Worm (Caenorhabditis elegans): ENCODE results near the gene pqn-35.
A peak's percentile ranks its signal among the peaks of the same experiment; 100 is the strongest.

Gene pqn-35

DNA sequence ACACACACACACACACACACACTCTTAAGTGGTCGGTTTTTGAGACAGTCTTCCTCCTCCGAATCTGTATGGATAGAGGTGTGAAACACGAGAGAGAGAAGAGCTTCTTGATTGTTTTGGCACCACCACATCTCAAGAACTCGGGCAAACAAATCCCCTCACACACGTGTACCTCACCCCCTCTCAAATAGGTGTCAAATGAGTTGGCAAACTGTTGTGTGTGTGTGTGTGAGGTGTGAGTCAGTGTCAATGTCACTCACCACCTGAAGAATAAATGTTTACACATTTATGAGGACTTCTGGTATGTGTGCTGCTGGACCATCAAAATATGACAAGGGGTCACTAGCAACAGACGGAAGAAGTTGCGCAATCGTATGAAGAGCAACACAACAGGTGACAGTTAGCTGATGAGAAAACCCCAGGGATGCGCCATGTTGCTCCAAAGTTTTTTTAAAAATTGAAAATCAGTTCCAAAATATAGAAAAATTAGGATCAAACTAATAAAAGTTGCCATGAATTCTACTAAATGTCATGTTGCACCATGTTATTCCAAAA, 32.8 kb upstream of the pqn-35 start:
- no peak for TF ChIP-seq ceh-16 (tag; optimal IDR thresholded peaks at IDR 0.05)
- peak; percentile 77 for TF ChIP-seq pha-4 (tag; optimal IDR thresholded peaks at IDR 0.05)

DNA sequence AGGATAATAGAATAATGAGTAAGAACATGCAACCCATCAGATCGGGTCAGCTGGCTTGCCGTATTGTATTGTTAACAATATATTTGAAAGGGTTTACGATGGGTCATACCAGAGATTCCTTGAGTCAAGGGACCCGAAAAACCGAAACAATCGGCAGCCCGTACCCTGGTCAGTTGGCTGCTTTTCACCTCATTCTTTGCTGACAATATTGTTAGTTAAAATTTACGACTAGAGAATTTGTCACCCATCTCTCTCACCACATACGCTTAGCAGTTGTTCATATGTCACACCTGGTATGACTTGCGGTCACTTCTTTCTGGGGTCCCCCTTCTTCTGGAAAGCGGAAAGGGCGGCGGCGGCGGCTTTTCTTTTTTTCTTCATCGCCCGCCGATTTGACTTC, 31.7 kb upstream of the pqn-35 start:
- TF ChIP-seq pha-4 (tag; optimal IDR thresholded peaks at IDR 0.05), result no peak
- no peak for TF ChIP-seq sea-2 (GFP tag; optimal IDR thresholded peaks at IDR 0.05)
- TF ChIP-seq skn-1 (tag; optimal IDR thresholded peaks at IDR 0.05), result no peak
- TF ChIP-seq tbx-2 (tag; optimal IDR thresholded peaks at IDR 0.05), result no peak
- no peak for TF ChIP-seq nhr-43 (tag; optimal IDR thresholded peaks at IDR 0.05; ENCODE audit: poor library complexity, severe bottlenecking)
- TF ChIP-seq unc-39 (tag; optimal IDR thresholded peaks at IDR 0.05), result no peak
- no peak for TF ChIP-seq lsy-12 (tag; optimal IDR thresholded peaks at IDR 0.05)
- TF ChIP-seq lin-15B (tag; optimal IDR thresholded peaks at IDR 0.05), result no peak
- no peak for TF ChIP-seq R02D3.7 (tag; optimal IDR thresholded peaks at IDR 0.05)
- TF ChIP-seq zag-1 (tag; optimal IDR thresholded peaks at IDR 0.05), result no peak
- no peak for TF ChIP-seq elt-3 (tag; optimal IDR thresholded peaks at IDR 0.05)

ce11 chrII:4583203-4583912, 29.4 kb upstream of the pqn-35 start:
- TF ChIP-seq ceh-28 (tag; optimal IDR thresholded peaks at IDR 0.05), result no peak
- no peak for TF ChIP-seq nhr-43 (tag; optimal IDR thresholded peaks at IDR 0.05; ENCODE audit: poor library complexity, severe bottlenecking)
- no peak for TF ChIP-seq fkh-10 (GFP tag; optimal IDR thresholded peaks at IDR 0.05)
- TF ChIP-seq ceh-82 (tag; optimal IDR thresholded peaks at IDR 0.05), result no peak
- TF ChIP-seq eor-1 (tag; optimal IDR thresholded peaks at IDR 0.05), result no peak
- no peak for TF ChIP-seq lin-15B (tag; optimal IDR thresholded peaks at IDR 0.05)
- peak; percentile 83 for TF ChIP-seq elt-1 (tag; optimal IDR thresholded peaks at IDR 0.05)
- TF ChIP-seq fos-1 (tag; optimal IDR thresholded peaks at IDR 0.05), result no peak

- TF ChIP-seq aly-2 (tag; optimal IDR thresholded peaks at IDR 0.05), result no peak
- TF ChIP-seq snpc-4 (tag; optimal IDR thresholded peaks at IDR 0.05), result no peak
- no peak for TF ChIP-seq daf-12 (tag; optimal IDR thresholded peaks at IDR 0.05)
- no peak for TF ChIP-seq egl-27 (tag; optimal IDR thresholded peaks at IDR 0.05)
- TF ChIP-seq nhr-67 (tag; optimal IDR thresholded peaks at IDR 0.05), result no peak
These were observed 28.5 kb upstream of the pqn-35 start for ce11 chrII:4584313-4584712.

DNA sequence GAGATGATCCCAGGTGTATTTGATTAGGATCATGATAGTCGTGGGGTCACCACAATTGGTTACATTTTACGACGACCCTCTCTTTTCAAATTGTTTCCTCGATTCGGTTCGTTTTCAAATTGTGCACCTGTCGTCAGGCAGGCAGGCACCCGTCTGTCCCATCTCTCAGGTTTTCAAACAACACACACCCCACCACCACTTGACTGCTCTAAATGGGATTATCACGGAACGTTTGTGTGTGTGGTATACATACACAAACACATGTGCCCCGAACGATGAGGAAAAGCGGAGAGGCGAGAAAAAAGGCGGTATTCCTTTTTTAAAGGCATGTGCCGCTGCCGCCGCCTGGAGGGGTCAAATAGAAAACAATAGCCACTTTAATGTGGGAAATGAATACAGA, 27.5 kb upstream of the pqn-35 start:
- no peak for TF ChIP-seq nhr-28 (tag; optimal IDR thresholded peaks at IDR 0.05)
- TF ChIP-seq ama-1 (optimal IDR thresholded peaks at IDR 0.05), result no peak
- no peak for TF ChIP-seq fkh-2 (tag; optimal IDR thresholded peaks at IDR 0.05)
- no peak for TF ChIP-seq nhr-25 (tag; optimal IDR thresholded peaks at IDR 0.05)
- TF ChIP-seq ceh-28 (tag; optimal IDR thresholded peaks at IDR 0.05), result no peak
- TF ChIP-seq unc-39 (tag; optimal IDR thresholded peaks at IDR 0.05), result no peak
- no peak for TF ChIP-seq nhr-67 (tag; optimal IDR thresholded peaks at IDR 0.05)
- TF ChIP-seq nhr-76 (tag; optimal IDR thresholded peaks at IDR 0.05), result no peak
- no peak for TF ChIP-seq tbx-2 (tag; optimal IDR thresholded peaks at IDR 0.05)
- TF ChIP-seq nhr-43 (tag; optimal IDR thresholded peaks at IDR 0.05; ENCODE audit: poor library complexity, severe bottlenecking), result no peak
- TF ChIP-seq hmg-11 (tag; optimal IDR thresholded peaks at IDR 0.05), result no peak
- TF ChIP-seq ceh-82 (tag; optimal IDR thresholded peaks at IDR 0.05), result no peak
- no peak for TF ChIP-seq pqm-1 (tag; optimal IDR thresholded peaks at IDR 0.05)
- TF ChIP-seq lin-39 (tag; optimal IDR thresholded peaks at IDR 0.05), result no peak
- no peak for TF ChIP-seq elt-1 (tag; optimal IDR thresholded peaks at IDR 0.05)
- no peak for TF ChIP-seq zag-1 (tag; optimal IDR thresholded peaks at IDR 0.05)

ce11 chrII:4590086-4590485, 22.7 kb upstream of the pqn-35 start:
- TF ChIP-seq nhr-25 (tag; optimal IDR thresholded peaks at IDR 0.05), result no peak
- TF ChIP-seq ceh-28 (tag; optimal IDR thresholded peaks at IDR 0.05), result no peak
- no peak for TF ChIP-seq nhr-77 (tag; optimal IDR thresholded peaks at IDR 0.05)
- no peak for TF ChIP-seq nhr-11 (tag; optimal IDR thresholded peaks at IDR 0.05)
- no peak for TF ChIP-seq fos-1 (tag; optimal IDR thresholded peaks at IDR 0.05)
- TF ChIP-seq fkh-2 (tag; optimal IDR thresholded peaks at IDR 0.05), result no peak
- no peak for TF ChIP-seq ceh-9 (tag; optimal IDR thresholded peaks at IDR 0.05)
- no peak for TF ChIP-seq nhr-237 (tag; optimal IDR thresholded peaks at IDR 0.05)
- no peak for TF ChIP-seq unc-39 (tag; optimal IDR thresholded peaks at IDR 0.05)
- no peak for TF ChIP-seq elt-2 (tag; optimal IDR thresholded peaks at IDR 0.05)
- TF ChIP-seq unc-62 (GFP tag; optimal IDR thresholded peaks at IDR 0.05), result no peak
- TF ChIP-seq mml-1 (tag; optimal IDR thresholded peaks at IDR 0.05), result no peak

Measured in whole organism, L3 larva.